Fruit fly (Drosophila melanogaster) whole organism, embryonic: Measurements from ENCODE around the gene ATPsynepsilonL.

ENCODE experiments used
- Bteb2 ChIP-seq: fragments of 200-800 bp; sonication (Bioruptor generic); optimal IDR thresholded peaks from 2 replicates; lab custom pipeline; 2016; ENCODE audit warnings: missing biosample characterization, missing genetic modification characterization
- CG10147 ChIP-seq: fragments of 200-800 bp; sonication (Bioruptor generic); optimal IDR thresholded peaks from 2 replicates; lab custom pipeline; 2019; ENCODE audit warnings: missing biosample characterization, mild to moderate bottlenecking, missing genetic modification characterization, moderate library complexity
- CG1024 ChIP-seq: fragments of 200-800 bp; sonication (Bioruptor generic); IDR thresholded peaks from 2 replicates; pipeline ENCODE4 v1.3.6; 2022; ENCODE audit warnings: missing biosample characterization, missing genetic modification characterization
- CG10274 ChIP-seq: fragments of 200-800 bp; sonication (Bioruptor generic); optimal IDR thresholded peaks from 3 replicates; lab custom pipeline; 2017; ENCODE audit warnings: missing biosample characterization, mild to moderate bottlenecking, missing genetic modification characterization
- CG11093 ChIP-seq: fragments of 200-800 bp; sonication (Bioruptor generic); IDR thresholded peaks from 3 replicates; pipeline ENCODE4 v1.3.6; 2022; ENCODE audit warnings: missing biosample characterization, missing genetic modification characterization
- CG1233 ChIP-seq: fragments of 200-800 bp; sonication (Bioruptor generic); optimal IDR thresholded peaks from 4 replicates; lab custom pipeline; 2018; ENCODE audit warnings: missing biosample characterization, mild to moderate bottlenecking, missing genetic modification characterization
- CG12744 ChIP-seq: fragments of 200-800 bp; sonication (Bioruptor generic); optimal IDR thresholded peaks from 2 replicates; lab custom pipeline; 2016; ENCODE audit warnings: missing biosample characterization, missing genetic modification characterization
- CG13624 ChIP-seq: fragments of 200-800 bp; sonication (Bioruptor generic); optimal IDR thresholded peaks from 2 replicates; lab custom pipeline; 2016; ENCODE audit warnings: missing biosample characterization, missing genetic modification characterization
- CG15269 ChIP-seq: fragments of 200-800 bp; sonication (Bioruptor generic); optimal IDR thresholded peaks from 2 replicates; lab custom pipeline; 2018; ENCODE audit warnings: missing biosample characterization, mild to moderate bottlenecking, missing genetic modification characterization, moderate library complexity
- CG1603 ChIP-seq: fragments of 200-800 bp; sonication (Bioruptor generic); optimal IDR thresholded peaks from 2 replicates; lab custom pipeline; 2019; ENCODE audit warnings: missing biosample characterization, mild to moderate bottlenecking, missing genetic modification characterization, moderate library complexity
- CG17361 ChIP-seq: fragments of 200-800 bp; sonication (Bioruptor generic); IDR thresholded peaks from 3 replicates; pipeline ENCODE4 v1.3.6; 2022; ENCODE audit warnings: missing biosample characterization, missing genetic modification characterization
- CG17612 ChIP-seq: fragments of 200-800 bp; sonication (Bioruptor generic); IDR thresholded peaks from 2 replicates; pipeline ENCODE4 v1.3.6; 2022; ENCODE audit warnings: missing biosample characterization, missing genetic modification characterization
- CG18476 ChIP-seq: fragments of 200-800 bp; sonication (Bioruptor generic); optimal IDR thresholded peaks from 2 replicates; lab custom pipeline; 2016; ENCODE audit warnings: missing biosample characterization, mild to moderate bottlenecking, missing genetic modification characterization
- CG18599 ChIP-seq: fragments of 200-800 bp; sonication (Bioruptor generic); optimal IDR thresholded peaks from 3 replicates; lab custom pipeline; 2017; ENCODE audit warnings: missing biosample characterization, missing genetic modification characterization, mild to moderate bottlenecking, moderate library complexity, missing genetic modification reagents
- CG2120 ChIP-seq: fragments of 200-800 bp; sonication (Bioruptor generic); optimal IDR thresholded peaks from 3 replicates; lab custom pipeline; 2016; ENCODE audit warnings: missing biosample characterization, missing genetic modification characterization
- CG34422 ChIP-seq: fragments of 200-800 bp; sonication (Bioruptor generic); IDR thresholded peaks from 3 replicates; pipeline ENCODE4 v1.3.6; 2022; ENCODE audit warnings: missing biosample characterization, missing genetic modification characterization
- CG4282 ChIP-seq: fragments of 200-800 bp; sonication (Bioruptor generic); optimal IDR thresholded peaks from 2 replicates; lab custom pipeline; 2016; ENCODE audit warnings: missing biosample characterization, missing genetic modification characterization
- CG4328 ChIP-seq: fragments of 200-800 bp; sonication (Bioruptor generic); optimal IDR thresholded peaks from 3 replicates; lab custom pipeline; 2017; ENCODE audit warnings: missing biosample characterization, missing genetic modification reagents, missing genetic modification characterization
- CG6654 ChIP-seq: fragments of 200-800 bp; sonication (Bioruptor generic); optimal IDR thresholded peaks from 2 replicates; lab custom pipeline; 2017; ENCODE audit warnings: missing biosample characterization, mild to moderate bottlenecking, missing genetic modification characterization
- CG6689 ChIP-seq: fragments of 200-800 bp; sonication (Bioruptor generic); IDR thresholded peaks from 2 replicates; pipeline ENCODE4 v1.3.6; 2022; ENCODE audit warnings: missing biosample characterization, missing genetic modification characterization
- CG7839 ChIP-seq: fragments of 200-800 bp; sonication (Bioruptor generic); optimal IDR thresholded peaks from 3 replicates; lab custom pipeline; 2018; ENCODE audit warnings: missing biosample characterization, mild to moderate bottlenecking, missing genetic modification characterization, moderate library complexity
- CG8089 ChIP-seq: fragments of 200-800 bp; sonication (Bioruptor generic); optimal IDR thresholded peaks from 3 replicates; lab custom pipeline; 2016; ENCODE audit warnings: missing biosample characterization, missing genetic modification characterization
- CG8478 ChIP-seq: fragments of >200 bp; optimal IDR thresholded peaks from 2 replicates; lab custom pipeline; 2018
- CG9817 ChIP-seq: fragments of 200-800 bp; sonication (Bioruptor generic); optimal IDR thresholded peaks from 2 replicates; lab custom pipeline; 2018; ENCODE audit warnings: missing biosample characterization, mild to moderate bottlenecking, missing genetic modification characterization, moderate library complexity
- CoRest ChIP-seq: fragments of 200-800 bp; sonication (Bioruptor generic); optimal IDR thresholded peaks from 3 replicates; lab custom pipeline; 2018; ENCODE audit warnings: missing biosample characterization, mild to moderate bottlenecking, missing genetic modification characterization, moderate library complexity
- Dek ChIP-seq: fragments of 200-800 bp; sonication (Bioruptor generic); optimal IDR thresholded peaks from 3 replicates; lab custom pipeline; 2019; ENCODE audit warnings: missing biosample characterization, mild to moderate bottlenecking, missing genetic modification characterization, moderate library complexity
- H15 ChIP-seq: fragments of 200-800 bp; sonication (Bioruptor generic); IDR thresholded peaks from 3 replicates; pipeline ENCODE4 v1.3.6; 2022; ENCODE audit warnings: missing biosample characterization, missing genetic modification characterization
- Lpt ChIP-seq: fragments of >200 bp; optimal IDR thresholded peaks from 2 replicates; lab custom pipeline; 2018; ENCODE audit warnings: missing biosample characterization, missing genetic modification characterization
- Oli ChIP-seq: fragments of 200-800 bp; sonication (Bioruptor generic); optimal IDR thresholded peaks from 2 replicates; lab custom pipeline; 2018; ENCODE audit warnings: missing biosample characterization, mild to moderate bottlenecking, missing genetic modification characterization, moderate library complexity
- Sox102F ChIP-seq: fragments of 200-800 bp; sonication (Bioruptor generic); optimal IDR thresholded peaks from 2 replicates; lab custom pipeline; 2018; ENCODE audit warnings: missing biosample characterization, mild to moderate bottlenecking, missing genetic modification characterization, moderate library complexity
- Xbp1 ChIP-seq: fragments of 200-800 bp; sonication (Bioruptor generic); optimal IDR thresholded peaks from 3 replicates; lab custom pipeline; 2016; ENCODE audit warnings: missing biosample characterization, mild to moderate bottlenecking, missing genetic modification characterization
- Xrp1 ChIP-seq: fragments of 200-800 bp; sonication (Bioruptor generic); IDR thresholded peaks from 2 replicates; pipeline ENCODE4 v1.3.6; 2022; ENCODE audit warnings: missing biosample characterization, missing genetic modification characterization
- ap ChIP-seq: fragments of 200-800 bp; sonication (Bioruptor generic); IDR thresholded peaks from 2 replicates; pipeline ENCODE4 v1.3.6; 2022; ENCODE audit warnings: missing biosample characterization, missing genetic modification characterization
- ara ChIP-seq: fragments of 200-800 bp; sonication (Bioruptor generic); IDR thresholded peaks from 2 replicates; pipeline ENCODE4 v1.3.6; 2022; ENCODE audit warnings: missing biosample characterization, missing genetic modification characterization
- bcd ChIP-seq: fragments of 200-800 bp; sonication (Bioruptor generic); optimal IDR thresholded peaks from 2 replicates; lab custom pipeline; 2017; ENCODE audit warnings: missing biosample characterization, mild to moderate bottlenecking, missing genetic modification characterization
- cwo ChIP-seq: fragments of 200-800 bp; sonication (Bioruptor generic); optimal IDR thresholded peaks from 3 replicates; lab custom pipeline; 2017; ENCODE audit warnings: missing biosample characterization, missing genetic modification characterization, mild to moderate bottlenecking, moderate library complexity, missing genetic modification reagents
- ems ChIP-seq: fragments of 200-800 bp; sonication (Bioruptor generic); optimal IDR thresholded peaks from 3 replicates; lab custom pipeline; 2016; ENCODE audit warnings: missing biosample characterization, missing genetic modification characterization
- fu2 ChIP-seq: fragments of 200-800 bp; sonication (Bioruptor generic); optimal IDR thresholded peaks from 2 replicates; lab custom pipeline; 2016; ENCODE audit warnings: missing biosample characterization, missing genetic modification characterization
- grau ChIP-seq: fragments of 200-800 bp; optimal IDR thresholded peaks from 3 replicates; lab custom pipeline; 2019; ENCODE audit warnings: missing biosample characterization, mild to moderate bottlenecking, missing genetic modification characterization, moderate library complexity
- gsb ChIP-seq: fragments of 200-800 bp; sonication (Bioruptor generic); IDR thresholded peaks from 2 replicates; pipeline ENCODE4 v1.3.6; 2022; ENCODE audit warnings: missing biosample characterization, missing genetic modification characterization
- ham ChIP-seq: fragments of 200-800 bp; sonication (Bioruptor generic); IDR thresholded peaks from 2 replicates; pipeline ENCODE4 v1.3.6; 2022; ENCODE audit warnings: missing biosample characterization, missing genetic modification characterization
- hkb ChIP-seq, 2 experiments: fragments of 200-800 bp in 1 of 2; fragments of >200 bp in 1 of 2; sonication (Bioruptor generic) in 1 of 2; IDR thresholded peaks in 1 of 2; optimal IDR thresholded peaks in 1 of 2; 2 replicates each; pipeline versions ENCODE4 v1.3.6 to Lab custom; 2017 to 2022; ENCODE audit warnings: missing biosample characterization in 1 of 2, missing genetic modification characterization in 1 of 2
- lmd ChIP-seq: fragments of 200-800 bp; sonication (Bioruptor generic); IDR thresholded peaks from 2 replicates; pipeline ENCODE4 v1.3.6; 2022; ENCODE audit warnings: missing biosample characterization, missing genetic modification characterization
- nmo ChIP-seq: fragments of 200-800 bp; sonication (Bioruptor generic); optimal IDR thresholded peaks from 2 replicates; lab custom pipeline; 2018; ENCODE audit warnings: missing biosample characterization, mild to moderate bottlenecking, missing genetic modification characterization, moderate library complexity
- psq ChIP-seq: fragments of 200-800 bp; sonication (Bioruptor generic); optimal IDR thresholded peaks from 2 replicates; lab custom pipeline; 2017; ENCODE audit warnings: missing biosample characterization, missing genetic modification characterization
- repo ChIP-seq: fragments of 200-800 bp; sonication (Bioruptor generic); optimal IDR thresholded peaks from 2 replicates; lab custom pipeline; 2016; ENCODE audit warnings: missing biosample characterization, missing genetic modification characterization
- sc ChIP-seq, 3 experiments: fragments of >200 bp in 2 of 3; fragments of 200-800 bp in 1 of 3; sonication (Bioruptor generic) in 1 of 3; optimal IDR thresholded peaks; 2 replicates in 2 of 3; 3 replicates in 1 of 3; lab custom pipeline; 2017; ENCODE audit warnings: mild to moderate bottlenecking in 1 of 3, missing biosample characterization in 1 of 3, missing genetic modification characterization in 1 of 3, missing genetic modification reagents in 1 of 3
- sens ChIP-seq: fragments of 200-800 bp; sonication (Bioruptor generic); peaks from one replicate; lab custom pipeline; 2016; ENCODE audit warnings: missing biosample characterization, missing genetic modification characterization
- sim ChIP-seq: fragments of 200-800 bp; sonication (Bioruptor generic); IDR thresholded peaks from 2 replicates; pipeline ENCODE4 v1.3.6; 2022; ENCODE audit warnings: missing biosample characterization, missing genetic modification characterization
- sna ChIP-seq: fragments of 200-800 bp; sonication (Bioruptor generic); IDR thresholded peaks from 2 replicates; pipeline ENCODE4 v1.3.6; 2022; ENCODE audit warnings: missing biosample characterization, missing genetic modification characterization; ENCODE audit not compliant: partially characterized antibody

The ATPsynepsilonL gene

dm6 chr3R:10130091-10130490, 8.5 kb downstream of the ATPsynepsilonL start (continued):
- TF ChIP-seq CG1603 (peak; percentile 9), sim (GFP tag; lab: Robert Waterston, UW) (0 out of 2 replicates have a peak, but pooled peaks have one; percentile 24), CG4282 (GFP tag; lab: Kevin White, UChicago) (no peak), CG17361 (GFP tag; lab: Robert Waterston, UW) (peak; percentile 69), CG2120 (GFP tag; lab: Kevin White, UChicago) (peak; percentile 81), ems (GFP tag; lab: Kevin White, UChicago) (peak; percentile 14), CG6654 (GFP tag; lab: Kevin White, UChicago) (no peak), ham (GFP tag; lab: Robert Waterston, UW) (no peak), Sox102F (peak; percentile 76), CG18599 (GFP tag; lab: Kevin White, UChicago) (peak; percentile 83), CG34422 (GFP tag; lab: Robert Waterston, UW) (0 out of 3 replicates have a peak, but pooled peaks have one; percentile 36), lmd (peak; percentile 75), CG6689 (GFP tag; lab: Robert Waterston, UW) (peak; percentile 80), CG10274 (no peak), cwo (GFP tag; lab: Kevin White, UChicago) (peak; percentile 64), CG8478 (lab: Kevin White, UChicago) (no peak), Xrp1 (peak; percentile 72; the same call in 1 of the 2 replicates), hkb (optimal IDR thresholded peaks at IDR 0.05; lab: Kevin White, UChicago) (no peak), hkb (GFP tag; IDR thresholded peaks at IDR 0.05; lab: Robert Waterston, UW) (peak; percentile 78), repo (no peak), Bteb2 (GFP tag; lab: Kevin White, UChicago) (peak; percentile 43), sc (optimal IDR thresholded peaks at IDR 0.05; lab: Kevin White, UChicago) (no peak), sc (GFP tag; optimal IDR thresholded peaks at IDR 0.05; lab: Kevin White, UChicago) (no peak), CG1024 (GFP tag; lab: Robert Waterston, UW) (no peak), bcd (GFP tag; lab: Kevin White, UChicago) (peak; percentile 39), CG7839 (tag; lab: Kevin White, UChicago) (peak; percentile 76), grau (tag; lab: Kevin White, UChicago) (peak; percentile 73), CoRest (tag; lab: Kevin White, UChicago) (peak; percentile 56), CG18476 (GFP tag; lab: Kevin White, UChicago) (peak; percentile 22), sens (peak; percentile 91), CG1233 (peak; percentile 14), CG8089 (GFP tag; lab: Kevin White, UChicago) (no peak), sna (GFP tag; lab: Robert Waterston, UW) (no peak), fu2 (GFP tag; lab: Kevin White, UChicago) (no peak), CG17612 (GFP tag; lab: Robert Waterston, UW) (0 out of 2 replicates have a peak, but pooled peaks have one; percentile 37), CG9817 (tag; lab: Kevin White, UChicago) (peak; percentile 66), ara (GFP tag; lab: Robert Waterston, UW) (0 out of 2 replicates have a peak, but pooled peaks have one; percentile 16), Xbp1 (GFP tag; lab: Kevin White, UChicago) (peak; percentile 34), CG12744 (GFP tag; lab: Kevin White, UChicago) (peak; percentile 36), CG13624 (GFP tag; lab: Kevin White, UChicago) (peak; percentile 44), Lpt (GFP tag; lab: Kevin White, UChicago) (no peak), Dek (peak; percentile 56), nmo (GFP tag; lab: Kevin White, UChicago) (peak; percentile 64), Oli (tag; lab: Kevin White, UChicago) (peak; percentile 70), CG10147 (peak; percentile 75), H15 (peak; percentile 59; the same call in 1 of the 3 replicates), ap (peak; percentile 39; the same call in 1 of the 2 replicates), CG4328 (GFP tag; lab: Kevin White, UChicago) (no peak), CG11093 (GFP tag; lab: Robert Waterston, UW) (0 out of 3 replicates have a peak, but pooled peaks have one; percentile 34), gsb (0 out of 2 replicates have a peak, but pooled peaks have one; percentile 17), psq (GFP tag; lab: Kevin White, UChicago) (no peak), CG15269 (tag; lab: Kevin White, UChicago) (peak; percentile 76)
